Fruit fly (Drosophila melanogaster) whole organism, embryonic: ENCODE data around the gene CG44271.

Experiments
- Ada2b ChIP-seq: fragments of 200-800 bp; sonication (Bioruptor generic); IDR thresholded peaks from 2 replicates; pipeline ENCODE4 v1.3.6; 2022; ENCODE audit warnings: missing biosample characterization, missing genetic modification characterization
- B-H1 ChIP-seq: fragments of 200-800 bp; sonication (Bioruptor generic); IDR thresholded peaks from 3 replicates; pipeline ENCODE4 v1.3.6; 2022; ENCODE audit warnings: missing biosample characterization, missing genetic modification characterization
- BtbVII ChIP-seq: fragments of 200-800 bp; sonication (Bioruptor generic); optimal IDR thresholded peaks from 3 replicates; lab custom pipeline; 2017; ENCODE audit warnings: missing biosample characterization, mild to moderate bottlenecking, missing genetic modification characterization
- Bteb2 ChIP-seq: fragments of 200-800 bp; sonication (Bioruptor generic); optimal IDR thresholded peaks from 2 replicates; lab custom pipeline; 2016; ENCODE audit warnings: missing biosample characterization, missing genetic modification characterization
- CG10321 ChIP-seq: fragments of 200-800 bp; sonication (Bioruptor generic); IDR thresholded peaks from 2 replicates; pipeline ENCODE4 v1.3.6; 2022; ENCODE audit warnings: missing biosample characterization, missing genetic modification characterization
- CG10543 ChIP-seq: fragments of 200-800 bp; sonication (Bioruptor generic); optimal IDR thresholded peaks from 3 replicates; lab custom pipeline; 2017; ENCODE audit warnings: missing biosample characterization, mild to moderate bottlenecking, missing genetic modification characterization, moderate library complexity
- CG11504 ChIP-seq: fragments of 200-800 bp; sonication (Bioruptor generic); optimal IDR thresholded peaks from 3 replicates; lab custom pipeline; 2019; ENCODE audit warnings: missing biosample characterization, mild to moderate bottlenecking, missing genetic modification characterization, moderate library complexity
- CG12071 ChIP-seq: fragments of 200-800 bp; sonication (Bioruptor generic); optimal IDR thresholded peaks from 3 replicates; lab custom pipeline; 2018; ENCODE audit warnings: missing biosample characterization, mild to moderate bottlenecking, missing genetic modification characterization
- CG12744 ChIP-seq: fragments of 200-800 bp; sonication (Bioruptor generic); optimal IDR thresholded peaks from 2 replicates; lab custom pipeline; 2016; ENCODE audit warnings: missing biosample characterization, missing genetic modification characterization
- CG13296 ChIP-seq: fragments of 200-800 bp; sonication (Bioruptor generic); optimal IDR thresholded peaks from 3 replicates; lab custom pipeline; 2018; ENCODE audit warnings: missing biosample characterization, mild to moderate bottlenecking, missing genetic modification characterization
- CG13424 ChIP-seq: fragments of 200-800 bp; sonication (Bioruptor generic); optimal IDR thresholded peaks from 2 replicates; lab custom pipeline; 2019; ENCODE audit warnings: missing biosample characterization, mild to moderate bottlenecking, missing genetic modification characterization, moderate library complexity
- CG15514 ChIP-seq: fragments of 200-800 bp; sonication (Bioruptor generic); optimal IDR thresholded peaks from 3 replicates; lab custom pipeline; 2017; ENCODE audit warnings: missing biosample characterization, missing genetic modification characterization, mild to moderate bottlenecking, moderate library complexity, missing genetic modification reagents
- CG1602 ChIP-seq: fragments of 200-800 bp; sonication (Bioruptor generic); optimal IDR thresholded peaks from 3 replicates; lab custom pipeline; 2016; ENCODE audit warnings: missing biosample characterization, missing genetic modification characterization
- CG17359 ChIP-seq: fragments of 200-800 bp; sonication (Bioruptor generic); optimal IDR thresholded peaks from 3 replicates; lab custom pipeline; 2018; ENCODE audit warnings: missing biosample characterization, mild to moderate bottlenecking, missing genetic modification characterization, moderate library complexity
- CG2712 ChIP-seq: fragments of 200-800 bp; optimal IDR thresholded peaks from 3 replicates; lab custom pipeline; 2019; ENCODE audit warnings: missing biosample characterization, mild to moderate bottlenecking, missing genetic modification characterization, moderate library complexity
- CG32772 ChIP-seq: fragments of 200-800 bp; sonication (Bioruptor generic); IDR thresholded peaks from 2 replicates; pipeline ENCODE4 v1.3.6; 2022; ENCODE audit warnings: missing biosample characterization, missing genetic modification characterization
- CG33557 ChIP-seq: fragments of 200-800 bp; sonication (Bioruptor generic); optimal IDR thresholded peaks from 2 replicates; lab custom pipeline; 2019; ENCODE audit warnings: missing biosample characterization, mild to moderate bottlenecking, missing genetic modification characterization, moderate library complexity
- CG34376 ChIP-seq: fragments of 200-800 bp; sonication (Bioruptor generic); optimal IDR thresholded peaks from 2 replicates; lab custom pipeline; 2018; ENCODE audit warnings: missing biosample characterization, mild to moderate bottlenecking, missing genetic modification characterization
- CG4404 ChIP-seq: fragments of 200-800 bp; sonication (Bioruptor generic); IDR thresholded peaks from 2 replicates; pipeline ENCODE4 v1.3.6; 2022; ENCODE audit warnings: missing biosample characterization, missing genetic modification characterization
- CG4424 ChIP-seq: fragments of 200-800 bp; sonication (Bioruptor generic); optimal IDR thresholded peaks from 3 replicates; lab custom pipeline; 2016; ENCODE audit warnings: missing biosample characterization, missing genetic modification characterization
- CG5180 ChIP-seq: fragments of 200-800 bp; sonication (Bioruptor generic); optimal IDR thresholded peaks from 3 replicates; lab custom pipeline; 2017; ENCODE audit warnings: missing biosample characterization, missing genetic modification characterization, mild to moderate bottlenecking, moderate library complexity, missing genetic modification reagents
- CG6272 ChIP-seq: fragments of 200-800 bp; sonication (Bioruptor generic); IDR thresholded peaks from 2 replicates; pipeline ENCODE4 v1.3.6; 2022; ENCODE audit warnings: missing biosample characterization, missing genetic modification characterization
- CG6654 ChIP-seq: fragments of 200-800 bp; sonication (Bioruptor generic); optimal IDR thresholded peaks from 2 replicates; lab custom pipeline; 2017; ENCODE audit warnings: missing biosample characterization, mild to moderate bottlenecking, missing genetic modification characterization
- CG9727 ChIP-seq: fragments of 200-800 bp; sonication (Bioruptor generic); optimal IDR thresholded peaks from 3 replicates; lab custom pipeline; 2017; ENCODE audit warnings: missing biosample characterization, mild to moderate bottlenecking, missing genetic modification characterization
- Dip2 ChIP-seq: fragments of 200-800 bp; sonication (Bioruptor generic); IDR thresholded peaks from 2 replicates; pipeline ENCODE4 v1.3.6; 2022; ENCODE audit warnings: missing biosample characterization, missing genetic modification characterization
- Hand ChIP-seq: fragments of 200-800 bp; sonication (Bioruptor generic); optimal IDR thresholded peaks from 2 replicates; lab custom pipeline; 2017; ENCODE audit warnings: mild to moderate bottlenecking, missing biosample characterization, missing genetic modification reagents, missing genetic modification characterization
- Hsf ChIP-seq: fragments of 200-800 bp; sonication (Bioruptor generic); optimal IDR thresholded peaks from 3 replicates; lab custom pipeline; 2016; ENCODE audit warnings: missing biosample characterization, missing genetic modification characterization
- MTF-1 ChIP-seq: fragments of 200-800 bp; sonication (Bioruptor generic); optimal IDR thresholded peaks from 2 replicates; lab custom pipeline; 2018; ENCODE audit warnings: missing biosample characterization, mild to moderate bottlenecking, missing genetic modification characterization, borderline replicate concordance
- Nf-YA ChIP-seq: fragments of 200-800 bp; sonication (Bioruptor generic); IDR thresholded peaks from 2 replicates; pipeline ENCODE4 v1.3.6; 2022; ENCODE audit warnings: missing biosample characterization, missing genetic modification characterization
- Opbp ChIP-seq: fragments of 200-800 bp; sonication (Bioruptor generic); IDR thresholded peaks from 3 replicates; pipeline ENCODE4 v1.3.6; 2022; ENCODE audit warnings: missing biosample characterization, missing genetic modification characterization; ENCODE audit not compliant: partially characterized antibody
- Usf ChIP-seq: fragments of 200-800 bp; sonication (Bioruptor generic); optimal IDR thresholded peaks from 2 replicates; lab custom pipeline; 2017; ENCODE audit warnings: missing genotype, missing biosample characterization, missing genetic modification characterization
- ash1 ChIP-seq: fragments of 200-800 bp; sonication (Bioruptor generic); optimal IDR thresholded peaks from 2 replicates; lab custom pipeline; 2018; ENCODE audit warnings: missing biosample characterization, mild to moderate bottlenecking, missing genetic modification characterization
- bcd ChIP-seq: fragments of 200-800 bp; sonication (Bioruptor generic); optimal IDR thresholded peaks from 2 replicates; lab custom pipeline; 2017; ENCODE audit warnings: missing biosample characterization, mild to moderate bottlenecking, missing genetic modification characterization
- bowl ChIP-seq: fragments of 200-800 bp; sonication (Bioruptor generic); IDR thresholded peaks from 2 replicates; pipeline ENCODE4 v1.3.6; 2022; ENCODE audit warnings: missing biosample characterization, missing genetic modification characterization
- cg ChIP-seq: fragments of 200-800 bp; sonication (Bioruptor generic); optimal IDR thresholded peaks from 3 replicates; lab custom pipeline; 2019; ENCODE audit warnings: missing biosample characterization, mild to moderate bottlenecking, missing genetic modification characterization, moderate library complexity
- chm ChIP-seq: fragments of 200-800 bp; sonication (Bioruptor generic); IDR thresholded peaks from 2 replicates; pipeline ENCODE4 v1.3.6; 2022; ENCODE audit warnings: missing biosample characterization, missing genetic modification characterization
- corto ChIP-seq: fragments of 200-800 bp; sonication (Bioruptor generic); optimal IDR thresholded peaks from 2 replicates; lab custom pipeline; 2016; ENCODE audit warnings: missing biosample characterization, mild to moderate bottlenecking, missing genetic modification characterization, moderate library complexity
- da ChIP-seq: fragments of 200-800 bp; sonication (Bioruptor generic); optimal IDR thresholded peaks from 2 replicates; lab custom pipeline; 2016; ENCODE audit warnings: missing biosample characterization, missing genetic modification characterization
- dati ChIP-seq: fragments of 200-800 bp; sonication (Bioruptor generic); IDR thresholded peaks from 2 replicates; pipeline ENCODE4 v1.3.6; 2022; ENCODE audit warnings: missing biosample characterization, missing genetic modification characterization
- dm ChIP-seq: fragments of 200-800 bp; sonication (Bioruptor generic); optimal IDR thresholded peaks from 3 replicates; lab custom pipeline; 2016; ENCODE audit warnings: missing biosample characterization, missing genetic modification characterization
- eyg ChIP-seq: fragments of 200-800 bp; sonication (Bioruptor generic); optimal IDR thresholded peaks from 3 replicates; lab custom pipeline; 2016; ENCODE audit warnings: missing biosample characterization, missing genetic modification characterization
- hbn ChIP-seq: fragments of 200-800 bp; sonication (Bioruptor generic); IDR thresholded peaks from 2 replicates; pipeline ENCODE4 v1.3.6; 2022; ENCODE audit warnings: missing biosample characterization, missing genetic modification characterization; ENCODE audit not compliant: partially characterized antibody
- kay ChIP-seq: fragments of 200-800 bp; sonication (Bioruptor generic); optimal IDR thresholded peaks from 2 replicates; lab custom pipeline; 2016; ENCODE audit warnings: missing biosample characterization, missing genetic modification characterization
- ken ChIP-seq: fragments of 200-800 bp; sonication (Bioruptor generic); IDR thresholded peaks from 3 replicates; pipeline ENCODE4 v1.3.6; 2022; ENCODE audit warnings: missing biosample characterization, missing genetic modification characterization
- nerfin-1 ChIP-seq: fragments of 200-800 bp; sonication (Bioruptor generic); optimal IDR thresholded peaks from 3 replicates; lab custom pipeline; 2019; ENCODE audit warnings: missing biosample characterization, mild to moderate bottlenecking, missing genetic modification characterization, moderate library complexity
- odd ChIP-seq: fragments of 200-800 bp; sonication (Bioruptor generic); optimal IDR thresholded peaks from 2 replicates; lab custom pipeline; 2017; ENCODE audit warnings: missing biosample characterization, mild to moderate bottlenecking, missing genetic modification characterization
- pan ChIP-seq, 4 experiments: fragments of >200 bp in 3 of 4; fragments of 200-800 bp in 1 of 4; sonication (Bioruptor generic) in 1 of 4; optimal IDR thresholded peaks in 3 of 4; IDR thresholded peaks in 1 of 4; 2 replicates each; pipeline versions ENCODE4 v1.3.6 to Lab custom; 2017 to 2022; ENCODE audit warnings: missing biosample characterization in 2 of 4, missing genetic modification characterization in 2 of 4, mixed read lengths in 1 of 4
- ranshi ChIP-seq: fragments of 200-800 bp; sonication (Bioruptor generic); IDR thresholded peaks from 2 replicates; pipeline ENCODE4 v1.3.6; 2022; ENCODE audit warnings: missing biosample characterization, missing genetic modification characterization
- sd ChIP-seq: fragments of 200-800 bp; sonication (Bioruptor generic); optimal IDR thresholded peaks from 3 replicates; lab custom pipeline; 2018; ENCODE audit warnings: missing biosample characterization, mild to moderate bottlenecking, missing genetic modification characterization, moderate library complexity
- slbo ChIP-seq: fragments of 200-800 bp; sonication (Bioruptor generic); IDR thresholded peaks from 2 replicates; pipeline ENCODE4 v1.3.6; 2022; ENCODE audit warnings: missing biosample characterization, missing genetic modification characterization
- trh ChIP-seq: fragments of 200-800 bp; sonication (Bioruptor generic); optimal IDR thresholded peaks from 2 replicates; lab custom pipeline; 2016; ENCODE audit warnings: missing biosample characterization, missing genetic modification characterization

CG44271 gene

dm6 chr2L:6794418-6794793, 46.7 kb upstream of the CG44271 start (continued):
- no peak for TF ChIP-seq Hsf
- TF ChIP-seq CG13296 (GFP tag; lab: Kevin White, UChicago): no peak
- TF ChIP-seq CG4404: no peak
- TF ChIP-seq ken (GFP tag; lab: Robert Waterston, UW): no peak
- no peak for TF ChIP-seq CG15514 (GFP tag; lab: Kevin White, UChicago)
- no peak for TF ChIP-seq trh (GFP tag; lab: Kevin White, UChicago)
- TF ChIP-seq Opbp (GFP tag; lab: Robert Waterston, UW): peak; percentile 48; the same call in 1 of the 3 replicates
- TF ChIP-seq CG13424 (tag; lab: Kevin White, UChicago): no peak
- TF ChIP-seq eyg (GFP tag; lab: Kevin White, UChicago): no peak
- no peak for TF ChIP-seq CG9727 (GFP tag; lab: Kevin White, UChicago)
- TF ChIP-seq Nf-YA (GFP tag; lab: Robert Waterston, UW): no peak
- no peak for TF ChIP-seq bowl (GFP tag; lab: Robert Waterston, UW)
- TF ChIP-seq CG17359 (tag; lab: Kevin White, UChicago): peak; percentile 22
- no peak for TF ChIP-seq Bteb2
- no peak for TF ChIP-seq da (GFP tag; lab: Kevin White, UChicago)
- TF ChIP-seq CG6272 (GFP tag; lab: Robert Waterston, UW): no peak
- TF ChIP-seq CG4424 (GFP tag; lab: Kevin White, UChicago): no peak
- TF ChIP-seq CG6654: no peak
- no peak for TF ChIP-seq CG12744 (GFP tag; lab: Kevin White, UChicago)
- peak; percentile 8 for TF ChIP-seq CG34376 (GFP tag; lab: Kevin White, UChicago)
- TF ChIP-seq CG1602 (GFP tag; lab: Kevin White, UChicago): no peak
- TF ChIP-seq CG12071 (GFP tag; lab: Kevin White, UChicago): no peak
- TF ChIP-seq Ada2b: no peak
- TF ChIP-seq sd (tag; lab: Kevin White, UChicago): no peak
- no peak for TF ChIP-seq Hand (GFP tag; lab: Kevin White, UChicago)
- no peak for TF ChIP-seq dm (GFP tag; lab: Kevin White, UChicago)
- no peak for TF ChIP-seq B-H1
- 0 out of 2 replicates have a peak, but pooled peaks have one; percentile 31 for TF ChIP-seq hbn (GFP tag; lab: Robert Waterston, UW)
- TF ChIP-seq ash1: no peak
- TF ChIP-seq CG33557: no peak
- TF ChIP-seq Usf (GFP tag; lab: Kevin White, UChicago): no peak
- no peak for TF ChIP-seq chm (GFP tag; lab: Robert Waterston, UW)
- no peak for TF ChIP-seq slbo (GFP tag; lab: Robert Waterston, UW)
- no peak for TF ChIP-seq kay (GFP tag; lab: Kevin White, UChicago)
- peak; percentile 33 for TF ChIP-seq cg (GFP tag; lab: Kevin White, UChicago)
- TF ChIP-seq BtbVII (GFP tag; lab: Kevin White, UChicago): no peak
- no peak for TF ChIP-seq CG32772 (GFP tag; lab: Robert Waterston, UW)
- TF ChIP-seq MTF-1: no peak
- no peak for TF ChIP-seq CG2712 (tag; lab: Kevin White, UChicago)
- peak; percentile 78 for TF ChIP-seq CG5180 (GFP tag; lab: Kevin White, UChicago)
- no peak for TF ChIP-seq dati (GFP tag; lab: Robert Waterston, UW)
- peak; percentile 20 for TF ChIP-seq CG10543 (GFP tag; lab: Kevin White, UChicago)
- no peak for TF ChIP-seq nerfin-1 (tag; lab: Kevin White, UChicago)
- TF ChIP-seq Dip2 (GFP tag; lab: Robert Waterston, UW): no peak
- no peak for TF ChIP-seq corto
- no peak for TF ChIP-seq ranshi (GFP tag; lab: Robert Waterston, UW)
- TF ChIP-seq bcd (GFP tag; lab: Kevin White, UChicago): no peak
- TF ChIP-seq pan (optimal IDR thresholded peaks at IDR 0.05; lab: Kevin White, UChicago): no peak
- no peak for TF ChIP-seq pan (GFP tag; optimal IDR thresholded peaks at IDR 0.05 in 1 of 2, IDR thresholded peaks at IDR 0.05 in 1 of 2)
- TF ChIP-seq CG10321 (GFP tag; lab: Robert Waterston, UW): no peak
- no peak for TF ChIP-seq odd
- no peak for TF ChIP-seq CG11504
